Worm (Caenorhabditis elegans) whole organism, young adult: ENCODE measurements around the gene cts-1.

Source experiments
- B0035.1 ChIP-seq: sonication (generic microtip); optimal IDR thresholded peaks from 2 replicates; lab custom pipeline; 2016; ENCODE audit warnings: missing genetic modification characterization, mild to moderate bottlenecking, missing compliant biosample characterization, missing genotype, missing genetic modification reagents
- F39B2.1 ChIP-seq: fragments of 200-800 bp; sonication (Bioruptor generic); IDR thresholded peaks from 2 replicates; pipeline ENCODE4 v1.3.6; 2022; ENCODE audit warnings: missing genetic modification reagents, missing genetic modification characterization, missing compliant biosample characterization
- T07F8.4 ChIP-seq: sonication (generic microtip); optimal IDR thresholded peaks from 2 replicates; lab custom pipeline; 2016; ENCODE audit warnings: mild to moderate bottlenecking, missing genetic modification characterization, moderate library complexity, missing compliant biosample characterization
- T26A5.8 ChIP-seq: sonication (generic microtip); optimal IDR thresholded peaks from 2 replicates; lab custom pipeline; 2016; ENCODE audit warnings: missing genetic modification characterization, missing compliant biosample characterization
- Y95B8A.8 ChIP-seq: fragments of 200-800 bp; sonication (Bioruptor generic); IDR thresholded peaks from 2 replicates; pipeline ENCODE4 v1.3.6; 2022; ENCODE audit warnings: missing genetic modification reagents, missing genetic modification characterization, missing compliant biosample characterization
- egrh-3 ChIP-seq: fragments of 200-800 bp; sonication (Bioruptor generic); IDR thresholded peaks from 2 replicates; pipeline ENCODE4 v1.3.6; 2022; ENCODE audit warnings: missing genetic modification reagents, missing genetic modification characterization, missing compliant biosample characterization
- hlh-12 ChIP-seq: sonication (generic microtip); optimal IDR thresholded peaks from 2 replicates; lab custom pipeline; 2016; ENCODE audit warnings: missing genetic modification characterization, missing compliant biosample characterization
- hsf-1 ChIP-seq: fragments of 200-800 bp; sonication (Bioruptor generic); IDR thresholded peaks from 2 replicates; pipeline ENCODE4 v1.3.6; 2022; ENCODE audit warnings: missing genetic modification reagents, missing genetic modification characterization, missing compliant biosample characterization
- let-526 ChIP-seq: fragments of 200-800 bp; sonication (Bioruptor generic); IDR thresholded peaks from 2 replicates; pipeline ENCODE4 v1.3.6; 2022; ENCODE audit warnings: missing genetic modification reagents, missing genetic modification characterization, missing compliant biosample characterization
- let-607 ChIP-seq, 2 experiments: fragments of 200-800 bp in 1 of 2; sonication (Bioruptor generic) in 1 of 2; sonication (generic microtip) in 1 of 2; optimal IDR thresholded peaks; 2 replicates each; lab custom pipeline; 2016 to 2018; ENCODE audit warnings: mild to moderate bottlenecking in 2 of 2, missing compliant biosample characterization in 2 of 2, missing genetic modification characterization in 2 of 2, moderate library complexity in 2 of 2, missing genotype in 1 of 2
- lin-26 ChIP-seq: fragments of 200-800 bp; sonication (Bioruptor generic); IDR thresholded peaks from 2 replicates; pipeline ENCODE4 v1.3.6; 2022; ENCODE audit warnings: missing genetic modification reagents, missing genetic modification characterization, missing compliant biosample characterization
- lir-1 ChIP-seq: fragments of 200-800 bp; sonication (Bioruptor generic); conservative IDR thresholded peaks from 2 replicates; pipeline ENCODE4 v1.3.6; 2022; ENCODE audit warnings: missing genetic modification reagents, missing genetic modification characterization, missing compliant biosample characterization
- nhr-120 ChIP-seq: fragments of 200-800 bp; sonication (Bioruptor generic); IDR thresholded peaks from 2 replicates; pipeline ENCODE4 v1.3.6; 2022; ENCODE audit warnings: missing genetic modification characterization, missing compliant biosample characterization
- pha-4 ChIP-seq: fragments of 150-350 bp; sonication (generic microtip); optimal IDR thresholded peaks from 2 replicates; lab custom pipeline; 2014; ENCODE audit warnings: missing biosample characterization, missing genetic modification reagents, missing genetic modification characterization

The cts-1 gene

ce11 chrIII:10178023-10178422, 38.4 kb downstream of the cts-1 start:
- TF ChIP-seq lir-1 (no peak), lin-26 (no peak), hlh-12 (tag; lab: Kevin White, UChicago) (no peak), T26A5.8 (tag; lab: Kevin White, UChicago) (no peak), let-526 (no peak), hsf-1 (GFP tag; lab: Robert Waterston, UW) (no peak), F39B2.1 (GFP tag; lab: Robert Waterston, UW) (no peak), B0035.1 (tag; lab: Kevin White, UChicago) (no peak), pha-4 (tag; lab: Kevin White, UChicago) (no peak), Y95B8A.8 (GFP tag; lab: Robert Waterston, UW) (no peak), nhr-120 (GFP tag; lab: Robert Waterston, UW) (no peak)

ce11 chrIII:10170265-10170664, 46.2 kb downstream of the cts-1 start:
- no peak for TF ChIP-seq egrh-3 (GFP tag; lab: Robert Waterston, UW)
- no peak for TF ChIP-seq let-607 (tag; optimal IDR thresholded peaks at IDR 0.05; lab: Kevin White, UChicago)
- TF ChIP-seq T07F8.4, result no peak
